Worm (Caenorhabditis elegans) whole organism, late embryonic: Measurements from ENCODE around the gene tbce-1.

Experiments used
- C38D4.7 ChIP-seq: fragments of 200-800 bp; sonication (Bioruptor generic); optimal IDR thresholded peaks from 2 replicates; lab custom pipeline; 2018; ENCODE audit warnings: mild to moderate bottlenecking, missing genetic modification characterization, moderate library complexity, missing compliant biosample characterization
- F13H6.1 ChIP-seq: sonication (generic microtip); optimal IDR thresholded peaks from 2 replicates; lab custom pipeline; 2016; ENCODE audit warnings: missing genetic modification characterization, missing compliant biosample characterization
- K02D7.2 ChIP-seq: sonication (generic microtip); optimal IDR thresholded peaks from 2 replicates; lab custom pipeline; 2017; ENCODE audit warnings: mild to moderate bottlenecking, missing genetic modification characterization, missing compliant biosample characterization
- T23F11.4 ChIP-seq: fragments of 200-800 bp; sonication (Bioruptor generic); optimal IDR thresholded peaks from 2 replicates; lab custom pipeline; 2018; ENCODE audit warnings: mild to moderate bottlenecking, missing genetic modification characterization, missing compliant biosample characterization
- ceh-18 ChIP-seq: sonication (generic microtip); optimal IDR thresholded peaks from 2 replicates; lab custom pipeline; 2016; ENCODE audit warnings: missing genetic modification characterization, missing compliant biosample characterization
- ceh-2 ChIP-seq: sonication (generic microtip); optimal IDR thresholded peaks from 2 replicates; lab custom pipeline; 2016; ENCODE audit warnings: missing genotype, missing genetic modification characterization, missing compliant biosample characterization
- ceh-22 ChIP-seq: sonication (generic microtip); optimal IDR thresholded peaks from 2 replicates; lab custom pipeline; 2017; ENCODE audit warnings: missing biosample characterization, missing genetic modification characterization
- ceh-30 ChIP-seq: fragments of 150-350 bp; optimal IDR thresholded peaks from 2 replicates; lab custom pipeline; 2014; ENCODE audit warnings: missing biosample characterization, missing genetic modification characterization
- ceh-31 ChIP-seq: sonication (generic microtip); optimal IDR thresholded peaks from 2 replicates; lab custom pipeline; 2016; ENCODE audit warnings: missing genetic modification characterization, missing compliant biosample characterization
- ceh-34 ChIP-seq: sonication (generic microtip); optimal IDR thresholded peaks from 2 replicates; lab custom pipeline; 2016; ENCODE audit warnings: mild to moderate bottlenecking, missing genetic modification characterization, missing compliant biosample characterization
- ceh-45 ChIP-seq: fragments of 200-800 bp; sonication (Bioruptor generic); IDR thresholded peaks from 2 replicates; pipeline ENCODE4 v1.3.6; 2022; ENCODE audit warnings: missing genetic modification reagents, missing genetic modification characterization, missing compliant biosample characterization
- ceh-48 ChIP-seq: sonication (generic microtip); optimal IDR thresholded peaks from 2 replicates; lab custom pipeline; 2016; ENCODE audit warnings: missing genetic modification characterization, inconsistent platforms, missing compliant biosample characterization
- ceh-6 ChIP-seq: fragments of 200-800 bp; sonication (Bioruptor generic); optimal IDR thresholded peaks from 2 replicates; lab custom pipeline; 2018; ENCODE audit warnings: mild to moderate bottlenecking, missing genetic modification characterization, missing compliant biosample characterization
- dve-1 ChIP-seq: sonication (generic microtip); optimal IDR thresholded peaks from 2 replicates; lab custom pipeline; 2017; ENCODE audit warnings: antibody characterized with exemption, mild to moderate bottlenecking, missing genetic modification characterization, missing compliant biosample characterization
- elt-2 ChIP-seq: sonication (generic microtip); optimal IDR thresholded peaks from 2 replicates; lab custom pipeline; 2016; ENCODE audit warnings: missing genetic modification reagents, missing genetic modification characterization, missing compliant biosample characterization
- eyg-1 ChIP-seq: sonication (generic microtip); optimal IDR thresholded peaks from 2 replicates; lab custom pipeline; 2016; ENCODE audit warnings: missing genotype, missing genetic modification characterization, missing compliant biosample characterization
- fkh-10 ChIP-seq: fragments of 150-350 bp; optimal IDR thresholded peaks from 2 replicates; lab custom pipeline; 2014; ENCODE audit warnings: missing biosample characterization, missing genetic modification reagents, missing genetic modification characterization
- fkh-6 ChIP-seq: sonication (generic microtip); optimal IDR thresholded peaks from 2 replicates; lab custom pipeline; 2016; ENCODE audit warnings: missing genetic modification characterization, missing compliant biosample characterization
- gmeb-2 ChIP-seq: sonication (generic microtip); optimal IDR thresholded peaks from 2 replicates; lab custom pipeline; 2016; ENCODE audit warnings: missing genetic modification characterization, inconsistent platforms, missing compliant biosample characterization
- hlh-13 ChIP-seq: fragments of 200-800 bp; sonication (Bioruptor generic); optimal IDR thresholded peaks from 2 replicates; lab custom pipeline; 2018; ENCODE audit warnings: mild to moderate bottlenecking, missing genetic modification characterization, missing compliant biosample characterization
- hlh-15 ChIP-seq: sonication (generic microtip); optimal IDR thresholded peaks from 2 replicates; lab custom pipeline; 2016; ENCODE audit warnings: missing genetic modification characterization, missing compliant biosample characterization
- hlh-6 ChIP-seq: sonication (generic microtip); optimal IDR thresholded peaks from 2 replicates; lab custom pipeline; 2016; ENCODE audit warnings: missing genotype, missing genetic modification characterization, missing compliant biosample characterization
- hlh-8 ChIP-seq: sonication (generic microtip); optimal IDR thresholded peaks from 2 replicates; lab custom pipeline; 2016; ENCODE audit warnings: missing genotype, missing genetic modification characterization, missing compliant biosample characterization
- lim-6 ChIP-seq: sonication (generic microtip); optimal IDR thresholded peaks from 2 replicates; lab custom pipeline; 2016; ENCODE audit warnings: missing genetic modification characterization, missing compliant biosample characterization
- madf-2 ChIP-seq: sonication (generic microtip); optimal IDR thresholded peaks from 2 replicates; lab custom pipeline; 2017; ENCODE audit warnings: missing genetic modification characterization, missing compliant biosample characterization
- mec-3 ChIP-seq: sonication (generic microtip); optimal IDR thresholded peaks from 2 replicates; lab custom pipeline; 2016; ENCODE audit warnings: borderline replicate concordance, missing genetic modification characterization, missing compliant biosample characterization
- nfya-1 ChIP-seq: sonication (generic microtip); optimal IDR thresholded peaks from 2 replicates; lab custom pipeline; 2017; ENCODE audit warnings: missing genetic modification characterization, mild to moderate bottlenecking, missing compliant biosample characterization, antibody characterized with exemption, moderate library complexity
- nhr-232 ChIP-seq: sonication (generic microtip); optimal IDR thresholded peaks from 2 replicates; lab custom pipeline; 2016; ENCODE audit warnings: missing genetic modification characterization, missing compliant biosample characterization
- pag-3 ChIP-seq: sonication (generic microtip); optimal IDR thresholded peaks from 2 replicates; lab custom pipeline; 2016; ENCODE audit warnings: missing compliant biosample characterization, missing genetic modification characterization, borderline replicate concordance
- pat-9 ChIP-seq: fragments of 200-800 bp; sonication (Bioruptor generic); optimal IDR thresholded peaks from 2 replicates; lab custom pipeline; 2018; ENCODE audit warnings: mild to moderate bottlenecking, missing genetic modification characterization, moderate library complexity, missing compliant biosample characterization
- pax-1 ChIP-seq: fragments of 150-350 bp; optimal IDR thresholded peaks from 2 replicates; lab custom pipeline; 2014; ENCODE audit warnings: missing biosample characterization, missing genetic modification characterization
- pha-2 ChIP-seq: sonication (generic microtip); optimal IDR thresholded peaks from 2 replicates; lab custom pipeline; 2017; ENCODE audit warnings: mild to moderate bottlenecking, missing genetic modification characterization, missing compliant biosample characterization
- pqm-1 ChIP-seq: sonication (generic microtip); optimal IDR thresholded peaks from 2 replicates; lab custom pipeline; 2016; ENCODE audit warnings: missing genetic modification characterization, missing compliant biosample characterization
- pros-1 ChIP-seq: fragments of 150-350 bp; optimal IDR thresholded peaks from 2 replicates; lab custom pipeline; 2014; ENCODE audit warnings: missing biosample characterization, missing genetic modification reagents, missing genetic modification characterization
- rnt-1 ChIP-seq: sonication (generic microtip); optimal IDR thresholded peaks from 2 replicates; lab custom pipeline; 2016; ENCODE audit warnings: missing genetic modification characterization, missing compliant biosample characterization
- sdc-2 ChIP-seq: sonication (generic microtip); optimal IDR thresholded peaks from 2 replicates; lab custom pipeline; 2016; ENCODE audit warnings: missing genotype, missing genetic modification characterization, missing compliant biosample characterization
- syd-9 ChIP-seq: sonication (generic microtip); optimal IDR thresholded peaks from 2 replicates; lab custom pipeline; 2016; ENCODE audit warnings: mild to moderate bottlenecking, missing genetic modification characterization, moderate library complexity, missing compliant biosample characterization
- tbx-7 ChIP-seq: sonication (generic microtip); optimal IDR thresholded peaks from 2 replicates; lab custom pipeline; 2016; ENCODE audit warnings: missing genotype, missing genetic modification characterization, missing compliant biosample characterization
- unc-3 ChIP-seq, 2 experiments: fragments of 200-800 bp in 1 of 2; sonication (Bioruptor generic) in 1 of 2; sonication (generic microtip) in 1 of 2; conservative IDR thresholded peaks in 1 of 2; optimal IDR thresholded peaks in 1 of 2; 2 replicates each; pipeline versions ENCODE4 v1.3.6 to Lab custom; 2016 to 2022; ENCODE audit warnings: missing compliant biosample characterization in 2 of 2, missing genetic modification characterization in 2 of 2, missing genetic modification reagents in 1 of 2
- unc-42 ChIP-seq: sonication (generic microtip); optimal IDR thresholded peaks from 2 replicates; lab custom pipeline; 2016; ENCODE audit warnings: missing genotype, missing genetic modification characterization, missing compliant biosample characterization
- unc-55 ChIP-seq: sonication (generic microtip); optimal IDR thresholded peaks from 2 replicates; lab custom pipeline; 2017; ENCODE audit warnings: missing biosample characterization, missing genetic modification reagents, missing genetic modification characterization
- unc-86 ChIP-seq: sonication (generic microtip); optimal IDR thresholded peaks from 2 replicates; lab custom pipeline; 2016; ENCODE audit warnings: missing genetic modification characterization, missing compliant biosample characterization
- zip-5 ChIP-seq: sonication (generic microtip); optimal IDR thresholded peaks from 2 replicates; lab custom pipeline; 2016; ENCODE audit warnings: missing genetic modification characterization, missing compliant biosample characterization

tbce-1 gene

DNA sequence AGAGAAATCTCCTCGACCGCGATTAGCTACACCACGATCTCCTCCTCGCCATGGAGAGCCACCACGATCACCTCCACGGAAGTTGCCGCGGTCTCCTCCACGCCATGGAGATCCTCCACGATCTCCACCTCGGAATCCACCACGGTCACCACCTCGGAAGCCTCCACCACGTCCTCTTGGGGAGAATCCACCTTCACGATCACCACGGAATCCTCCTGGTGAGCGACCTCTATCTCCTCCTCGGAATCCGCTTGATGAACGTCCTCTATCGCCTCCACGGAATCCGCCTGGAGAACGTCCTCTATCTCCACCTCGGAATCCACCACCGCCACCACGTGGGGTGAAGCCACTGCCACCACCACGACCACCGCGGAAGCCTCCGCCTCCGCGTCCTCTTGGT is 5.4 kb upstream of the tbce-1 start:
- TF ChIP-seq rnt-1 (tag; lab: Kevin White, UChicago) (no peak), ceh-6 (GFP tag; lab: Kevin White, UChicago) (no peak), ceh-48 (tag; lab: Kevin White, UChicago) (no peak), K02D7.2 (tag; lab: Kevin White, UChicago) (no peak), pros-1 (no peak), dve-1 (tag; lab: Kevin White, UChicago) (no peak), pat-9 (tag; lab: Kevin White, UChicago) (no peak), nhr-232 (no peak), pag-3 (tag; lab: Kevin White, UChicago) (no peak), elt-2 (tag; lab: Kevin White, UChicago) (no peak), pha-2 (tag; lab: Kevin White, UChicago) (no peak), sdc-2 (no peak), fkh-10 (no peak), tbx-7 (tag; lab: Kevin White, UChicago) (no peak), lim-6 (tag; lab: Kevin White, UChicago) (no peak), pax-1 (no peak)

DNA sequence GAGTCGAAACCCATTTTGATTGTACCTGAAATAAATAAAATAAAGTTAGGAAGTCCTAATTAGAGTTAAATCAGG is 5.1 kb upstream of the tbce-1 start, which contains the start of gene nucl-1:
TSS of gene nucl-1 (minus strand) at position 26 of the 75 bp plus-strand sequence.
- TF ChIP-seq ceh-48 (tag; lab: Kevin White, UChicago) (no peak), hlh-15 (tag; lab: Kevin White, UChicago) (no peak), hlh-6 (tag; lab: Kevin White, UChicago) (no peak), ceh-30 (tag; lab: Kevin White, UChicago) (no peak)

DNA sequence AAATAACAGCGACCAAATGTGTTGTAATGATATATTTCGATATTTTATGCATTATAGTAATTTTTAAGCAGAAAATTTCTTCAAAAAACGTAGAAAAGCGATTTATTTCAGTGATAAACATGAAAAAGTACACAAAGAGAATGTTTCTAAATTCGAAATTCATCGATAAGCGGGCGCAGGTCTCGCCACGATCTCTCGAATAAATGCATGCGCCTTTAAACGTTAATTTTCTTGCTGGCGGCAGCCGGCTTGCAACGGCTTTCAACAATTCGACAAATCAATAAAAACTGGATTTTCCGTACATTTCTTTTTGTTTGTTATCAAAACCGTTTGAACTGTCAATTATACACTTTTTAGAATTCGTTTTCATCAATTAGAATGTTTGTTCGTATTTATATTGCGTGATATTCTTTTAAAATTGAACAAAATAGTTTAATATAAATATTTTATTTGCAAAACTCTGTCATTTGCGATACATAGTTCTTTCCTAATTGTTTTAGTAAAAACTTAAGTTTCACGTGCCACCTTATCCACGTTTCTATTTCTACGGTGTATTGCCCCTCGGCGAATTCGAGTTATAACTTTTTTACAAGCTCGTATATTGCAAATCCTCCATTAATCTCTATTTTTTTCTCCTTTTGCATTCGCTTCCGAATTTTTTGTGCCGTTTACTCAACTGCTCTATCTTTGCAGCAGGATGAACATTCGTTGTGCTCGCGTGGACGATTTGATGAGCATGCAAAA is 4.7 kb upstream of the tbce-1 start, which contains the start of gene daf-31:
TSS of gene daf-31 (plus strand) at position 694 of the 744 bp plus-strand sequence.
- TF ChIP-seq C38D4.7 (GFP tag; lab: Kevin White, UChicago): no peak
- no peak for TF ChIP-seq sdc-2
- no peak for TF ChIP-seq unc-55 (GFP tag; lab: Kevin White, UChicago)
- no peak for TF ChIP-seq mec-3 (tag; lab: Kevin White, UChicago)
- TF ChIP-seq unc-42 (tag; lab: Kevin White, UChicago): peak; percentile 63
- no peak for TF ChIP-seq unc-3 (GFP tag; conservative IDR thresholded peaks at IDR 0.05; lab: Robert Waterston, UW)
- TF ChIP-seq unc-3 (tag; optimal IDR thresholded peaks at IDR 0.05; lab: Kevin White, UChicago): no peak
- TF ChIP-seq ceh-34: no peak
- no peak for TF ChIP-seq fkh-6 (tag; lab: Kevin White, UChicago)
- peak; percentile 16 for TF ChIP-seq dve-1 (tag; lab: Kevin White, UChicago)
- TF ChIP-seq pax-1: no peak
- no peak for TF ChIP-seq eyg-1 (tag; lab: Kevin White, UChicago)
- TF ChIP-seq fkh-10: no peak
- TF ChIP-seq madf-2 (tag; lab: Kevin White, UChicago): no peak
- TF ChIP-seq ceh-18 (tag; lab: Kevin White, UChicago): no peak
- no peak for TF ChIP-seq ceh-2 (tag; lab: Kevin White, UChicago)
- peak; percentile 50 for TF ChIP-seq ceh-31
- no peak for TF ChIP-seq syd-9 (tag; lab: Kevin White, UChicago)
- TF ChIP-seq elt-2 (tag; lab: Kevin White, UChicago): peak; percentile 41
- no peak for TF ChIP-seq ceh-6 (GFP tag; lab: Kevin White, UChicago)
- TF ChIP-seq F13H6.1 (tag; lab: Kevin White, UChicago): no peak
- peak; percentile 61 for TF ChIP-seq ceh-48 (tag; lab: Kevin White, UChicago)
- no peak for TF ChIP-seq rnt-1 (tag; lab: Kevin White, UChicago)
- TF ChIP-seq nfya-1 (tag; lab: Kevin White, UChicago): peak; percentile 19
- no peak for TF ChIP-seq gmeb-2 (tag; lab: Kevin White, UChicago)

DNA sequence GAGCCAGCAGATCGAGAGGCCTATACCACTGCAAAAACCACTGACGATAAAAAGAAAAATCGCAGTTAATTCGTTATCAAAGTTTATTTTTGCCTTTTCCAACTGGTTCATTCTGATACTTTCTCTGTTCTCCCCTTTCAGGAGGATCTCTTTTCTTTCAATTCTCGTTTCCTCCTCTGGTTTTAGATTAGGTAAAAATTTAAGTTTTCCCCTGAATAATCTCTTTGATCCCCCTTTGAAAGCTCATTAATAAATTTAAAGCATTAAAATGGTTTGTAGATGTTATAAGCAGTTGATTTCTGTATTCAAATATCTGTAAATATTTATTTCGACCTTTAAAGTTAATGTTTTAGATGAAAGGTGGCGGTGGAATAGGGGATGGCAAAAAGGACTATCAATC is 3.3 kb upstream of the tbce-1 start, which contains the start of gene K07H8.2:
TSS of gene K07H8.2 (plus strand) at position 301 of the 400 bp plus-strand sequence.
- no peak for TF ChIP-seq pqm-1 (tag; lab: Kevin White, UChicago)
- no peak for TF ChIP-seq zip-5 (tag; lab: Kevin White, UChicago)
- TF ChIP-seq ceh-22 (tag; lab: Kevin White, UChicago): no peak
- TF ChIP-seq pat-9 (tag; lab: Kevin White, UChicago): no peak
- TF ChIP-seq hlh-13 (GFP tag; lab: Kevin White, UChicago): no peak
- no peak for TF ChIP-seq ceh-45 (GFP tag; lab: Robert Waterston, UW)
- TF ChIP-seq unc-42 (tag; lab: Kevin White, UChicago): no peak
- TF ChIP-seq ceh-48 (tag; lab: Kevin White, UChicago): no peak
- TF ChIP-seq unc-86 (tag; lab: Kevin White, UChicago): no peak
- TF ChIP-seq hlh-8 (tag; lab: Kevin White, UChicago): no peak
- no peak for TF ChIP-seq T23F11.4
- TF ChIP-seq unc-3 (GFP tag; conservative IDR thresholded peaks at IDR 0.05; lab: Robert Waterston, UW): no peak
- no peak for TF ChIP-seq unc-3 (tag; optimal IDR thresholded peaks at IDR 0.05; lab: Kevin White, UChicago)
